Fruit fly (Drosophila melanogaster) whole organism, embryonic: ENCODE results near the gene ZnT86D.
A peak's percentile ranks its signal among the peaks of the same experiment; 100 is the strongest.

Experiments used
- Asciz ChIP-seq: fragments of 200-800 bp; sonication (Bioruptor generic); optimal IDR thresholded peaks from 2 replicates; lab custom pipeline; 2017; ENCODE audit warnings: missing biosample characterization, mild to moderate bottlenecking, missing genetic modification characterization, missing genetic modification reagents
- BtbVII ChIP-seq: fragments of 200-800 bp; sonication (Bioruptor generic); optimal IDR thresholded peaks from 3 replicates; lab custom pipeline; 2017; ENCODE audit warnings: missing biosample characterization, mild to moderate bottlenecking, missing genetic modification characterization
- CG10267 ChIP-seq: fragments of 200-800 bp; sonication (Bioruptor generic); optimal IDR thresholded peaks from 2 replicates; lab custom pipeline; 2018; ENCODE audit warnings: missing biosample characterization, mild to moderate bottlenecking, missing genetic modification characterization, moderate library complexity
- CG10462 ChIP-seq: fragments of 200-800 bp; sonication (Bioruptor generic); optimal IDR thresholded peaks from 2 replicates; lab custom pipeline; 2016; ENCODE audit warnings: missing biosample characterization, missing genetic modification characterization
- CG10565 ChIP-seq: fragments of 200-800 bp; sonication (Bioruptor generic); optimal IDR thresholded peaks from 3 replicates; lab custom pipeline; 2016; ENCODE audit warnings: missing biosample characterization, mild to moderate bottlenecking, missing genetic modification characterization
- CG12071 ChIP-seq: fragments of 200-800 bp; sonication (Bioruptor generic); optimal IDR thresholded peaks from 3 replicates; lab custom pipeline; 2018; ENCODE audit warnings: missing biosample characterization, mild to moderate bottlenecking, missing genetic modification characterization
- CG1233 ChIP-seq: fragments of 200-800 bp; sonication (Bioruptor generic); optimal IDR thresholded peaks from 4 replicates; lab custom pipeline; 2018; ENCODE audit warnings: missing biosample characterization, mild to moderate bottlenecking, missing genetic modification characterization
- CG12769 ChIP-seq: fragments of 200-800 bp; sonication (Bioruptor generic); optimal IDR thresholded peaks from 2 replicates; lab custom pipeline; 2019; ENCODE audit warnings: missing biosample characterization, mild to moderate bottlenecking, missing genetic modification characterization, moderate library complexity
- CG13296 ChIP-seq: fragments of 200-800 bp; sonication (Bioruptor generic); optimal IDR thresholded peaks from 3 replicates; lab custom pipeline; 2018; ENCODE audit warnings: missing biosample characterization, mild to moderate bottlenecking, missing genetic modification characterization
- CG14014 ChIP-seq: fragments of 200-800 bp; sonication (Bioruptor generic); IDR thresholded peaks from 2 replicates; pipeline ENCODE4 v1.3.6; 2022; ENCODE audit warnings: missing biosample characterization, missing genetic modification characterization
- CG15601 ChIP-seq: fragments of 200-800 bp; sonication (Bioruptor generic); optimal IDR thresholded peaks from 3 replicates; lab custom pipeline; 2019; ENCODE audit warnings: missing biosample characterization, mild to moderate bottlenecking, missing genetic modification characterization, moderate library complexity
- CG17829 ChIP-seq: fragments of 200-800 bp; optimal IDR thresholded peaks from 2 replicates; lab custom pipeline; 2019; ENCODE audit warnings: missing biosample characterization, mild to moderate bottlenecking, missing genetic modification characterization, moderate library complexity
- CG18599 ChIP-seq: fragments of 200-800 bp; sonication (Bioruptor generic); optimal IDR thresholded peaks from 3 replicates; lab custom pipeline; 2017; ENCODE audit warnings: missing biosample characterization, missing genetic modification characterization, mild to moderate bottlenecking, moderate library complexity, missing genetic modification reagents
- CG18764 ChIP-seq: fragments of 200-800 bp; sonication (Bioruptor generic); optimal IDR thresholded peaks from 3 replicates; lab custom pipeline; 2016; ENCODE audit warnings: missing biosample characterization, missing genetic modification characterization
- CG2116 ChIP-seq: fragments of 200-800 bp; sonication (Bioruptor generic); optimal IDR thresholded peaks from 3 replicates; lab custom pipeline; 2018; ENCODE audit warnings: missing biosample characterization, mild to moderate bottlenecking, missing genetic modification characterization
- CG2712 ChIP-seq: fragments of 200-800 bp; optimal IDR thresholded peaks from 3 replicates; lab custom pipeline; 2019; ENCODE audit warnings: missing biosample characterization, mild to moderate bottlenecking, missing genetic modification characterization, moderate library complexity
- CG30020 ChIP-seq: fragments of 200-800 bp; optimal IDR thresholded peaks from 2 replicates; lab custom pipeline; 2019; ENCODE audit warnings: missing biosample characterization, mild to moderate bottlenecking, missing genetic modification characterization, moderate library complexity
- CG3281 ChIP-seq: fragments of 200-800 bp; sonication (Bioruptor generic); optimal IDR thresholded peaks from 3 replicates; lab custom pipeline; 2017; ENCODE audit warnings: missing biosample characterization, mild to moderate bottlenecking, missing genetic modification characterization
- CG6813 ChIP-seq: fragments of 200-800 bp; sonication (Bioruptor generic); optimal IDR thresholded peaks from 2 replicates; lab custom pipeline; 2017; ENCODE audit warnings: missing biosample characterization, missing genetic modification characterization, mild to moderate bottlenecking, moderate library complexity, missing genetic modification reagents
- CG6854 ChIP-seq: fragments of 200-800 bp; sonication (Bioruptor generic); optimal IDR thresholded peaks from 3 replicates; lab custom pipeline; 2017; ENCODE audit warnings: missing biosample characterization, mild to moderate bottlenecking, missing genetic modification characterization
- CG9437 ChIP-seq: fragments of 200-800 bp; sonication (Bioruptor generic); optimal IDR thresholded peaks from 2 replicates; lab custom pipeline; 2018; ENCODE audit warnings: missing biosample characterization, mild to moderate bottlenecking, missing genetic modification characterization
- CG9727 ChIP-seq: fragments of 200-800 bp; sonication (Bioruptor generic); optimal IDR thresholded peaks from 3 replicates; lab custom pipeline; 2017; ENCODE audit warnings: missing biosample characterization, mild to moderate bottlenecking, missing genetic modification characterization
- CoRest ChIP-seq: fragments of 200-800 bp; sonication (Bioruptor generic); optimal IDR thresholded peaks from 3 replicates; lab custom pipeline; 2018; ENCODE audit warnings: missing biosample characterization, mild to moderate bottlenecking, missing genetic modification characterization, moderate library complexity
- Dbx ChIP-seq: fragments of 200-800 bp; sonication (Bioruptor generic); IDR thresholded peaks from 3 replicates; pipeline ENCODE4 v1.3.6; 2022; ENCODE audit warnings: missing biosample characterization, missing genetic modification characterization
- Drgx ChIP-seq: fragments of 200-800 bp; sonication (Bioruptor generic); IDR thresholded peaks from 2 replicates; pipeline ENCODE4 v1.3.6; 2022; ENCODE audit warnings: missing biosample characterization, missing genetic modification characterization
- Hmx ChIP-seq: fragments of 200-800 bp; sonication (Bioruptor generic); optimal IDR thresholded peaks from 2 replicates; lab custom pipeline; 2016; ENCODE audit warnings: missing biosample characterization, missing genetic modification characterization
- Hr39 ChIP-seq: fragments of >200 bp; optimal IDR thresholded peaks from 2 replicates; lab custom pipeline; 2017
- Lhr ChIP-seq: fragments of 200-800 bp; sonication (Bioruptor generic); optimal IDR thresholded peaks from 3 replicates; lab custom pipeline; 2017; ENCODE audit warnings: mild to moderate bottlenecking, missing biosample characterization, missing genetic modification reagents, missing genetic modification characterization
- MTF-1 ChIP-seq: fragments of 200-800 bp; sonication (Bioruptor generic); optimal IDR thresholded peaks from 2 replicates; lab custom pipeline; 2018; ENCODE audit warnings: missing biosample characterization, mild to moderate bottlenecking, missing genetic modification characterization, borderline replicate concordance
- Meics ChIP-seq: fragments of 200-800 bp; sonication (Bioruptor generic); optimal IDR thresholded peaks from 2 replicates; lab custom pipeline; 2017; ENCODE audit warnings: missing biosample characterization, mild to moderate bottlenecking, missing genetic modification characterization
- Sox102F ChIP-seq: fragments of 200-800 bp; sonication (Bioruptor generic); optimal IDR thresholded peaks from 2 replicates; lab custom pipeline; 2018; ENCODE audit warnings: missing biosample characterization, mild to moderate bottlenecking, missing genetic modification characterization, moderate library complexity
- Usf ChIP-seq: fragments of 200-800 bp; sonication (Bioruptor generic); optimal IDR thresholded peaks from 2 replicates; lab custom pipeline; 2017; ENCODE audit warnings: missing genotype, missing biosample characterization, missing genetic modification characterization
- Vsx1 ChIP-seq: fragments of 200-800 bp; sonication (Bioruptor generic); optimal IDR thresholded peaks from 2 replicates; lab custom pipeline; 2017; ENCODE audit warnings: missing biosample characterization, mild to moderate bottlenecking, missing genetic modification characterization, missing genetic modification reagents
- al ChIP-seq: fragments of 200-800 bp; sonication (Bioruptor generic); IDR thresholded peaks from 2 replicates; pipeline ENCODE4 v1.3.6; 2022; ENCODE audit warnings: missing biosample characterization, missing genetic modification characterization
- ci ChIP-seq: fragments of 200-800 bp; sonication (Bioruptor generic); IDR thresholded peaks from 3 replicates; pipeline ENCODE4 v1.3.6; 2022; ENCODE audit warnings: missing biosample characterization, missing genetic modification characterization
- crol ChIP-seq: fragments of 200-800 bp; sonication (Bioruptor generic); IDR thresholded peaks from 2 replicates; pipeline ENCODE4 v1.3.6; 2022; ENCODE audit warnings: missing biosample characterization, missing genetic modification characterization
- dimm ChIP-seq: fragments of 200-800 bp; sonication (Bioruptor generic); IDR thresholded peaks from 2 replicates; pipeline ENCODE4 v1.3.6; 2022; ENCODE audit warnings: missing biosample characterization, missing genetic modification characterization
- ems ChIP-seq: fragments of 200-800 bp; sonication (Bioruptor generic); optimal IDR thresholded peaks from 3 replicates; lab custom pipeline; 2016; ENCODE audit warnings: missing biosample characterization, missing genetic modification characterization
- gcm ChIP-seq: fragments of 200-800 bp; sonication (Bioruptor generic); optimal IDR thresholded peaks from 2 replicates; lab custom pipeline; 2019; ENCODE audit warnings: missing biosample characterization, mild to moderate bottlenecking, missing genetic modification characterization, moderate library complexity
- gem ChIP-seq: fragments of 200-800 bp; sonication (Bioruptor generic); optimal IDR thresholded peaks from 2 replicates; lab custom pipeline; 2019; ENCODE audit warnings: missing biosample characterization, mild to moderate bottlenecking, missing genetic modification characterization, moderate library complexity
- her ChIP-seq: fragments of 200-800 bp; sonication (Bioruptor generic); optimal IDR thresholded peaks from 2 replicates; lab custom pipeline; 2016; ENCODE audit warnings: missing biosample characterization, missing genetic modification characterization
- inv ChIP-seq: fragments of 200-800 bp; sonication (Bioruptor generic); IDR thresholded peaks from 2 replicates; pipeline ENCODE4 v1.3.6; 2022; ENCODE audit warnings: missing biosample characterization, missing genetic modification characterization; ENCODE audit not compliant: partially characterized antibody
- lab ChIP-seq: fragments of 200-800 bp; sonication (Bioruptor generic); optimal IDR thresholded peaks from 3 replicates; lab custom pipeline; 2017; ENCODE audit warnings: missing biosample characterization, missing genetic modification characterization, mild to moderate bottlenecking, moderate library complexity, missing genetic modification reagents
- mld ChIP-seq: fragments of 200-800 bp; sonication (Bioruptor generic); IDR thresholded peaks from 3 replicates; pipeline ENCODE4 v1.3.6; 2022; ENCODE audit warnings: missing biosample characterization, missing genetic modification characterization; ENCODE audit not compliant: partially characterized antibody
- phol ChIP-seq: fragments of 200-800 bp; sonication (Bioruptor generic); optimal IDR thresholded peaks from 3 replicates; lab custom pipeline; 2018; ENCODE audit warnings: missing biosample characterization, mild to moderate bottlenecking, missing genetic modification characterization, moderate library complexity
- pros ChIP-seq: fragments of 200-800 bp; sonication (Bioruptor generic); optimal IDR thresholded peaks from 3 replicates; lab custom pipeline; 2019; ENCODE audit warnings: missing biosample characterization, mild to moderate bottlenecking, missing genetic modification characterization, moderate library complexity
- sisA ChIP-seq: fragments of 200-800 bp; sonication (Bioruptor generic); IDR thresholded peaks from 2 replicates; pipeline ENCODE4 v1.3.6; 2022; ENCODE audit warnings: missing biosample characterization, missing genetic modification characterization
- ssp ChIP-seq: fragments of 200-800 bp; sonication (Bioruptor generic); IDR thresholded peaks from 2 replicates; pipeline ENCODE4 v1.3.6; 2022; ENCODE audit warnings: missing biosample characterization, missing genetic modification characterization
- unpg ChIP-seq: fragments of 200-800 bp; sonication (Bioruptor generic); optimal IDR thresholded peaks from 3 replicates; lab custom pipeline; 2018; ENCODE audit warnings: missing biosample characterization, mild to moderate bottlenecking, missing genetic modification characterization, moderate library complexity
- zen ChIP-seq: fragments of 200-800 bp; sonication (Bioruptor generic); optimal IDR thresholded peaks from 3 replicates; lab custom pipeline; 2018; ENCODE audit warnings: missing biosample characterization, mild to moderate bottlenecking, missing genetic modification characterization, moderate library complexity
- zfh1 ChIP-seq: fragments of 200-800 bp; sonication (Bioruptor generic); IDR thresholded peaks from 3 replicates; pipeline ENCODE4 v1.3.6; 2022; ENCODE audit warnings: missing biosample characterization, missing genetic modification characterization

The ZnT86D gene

DNA sequence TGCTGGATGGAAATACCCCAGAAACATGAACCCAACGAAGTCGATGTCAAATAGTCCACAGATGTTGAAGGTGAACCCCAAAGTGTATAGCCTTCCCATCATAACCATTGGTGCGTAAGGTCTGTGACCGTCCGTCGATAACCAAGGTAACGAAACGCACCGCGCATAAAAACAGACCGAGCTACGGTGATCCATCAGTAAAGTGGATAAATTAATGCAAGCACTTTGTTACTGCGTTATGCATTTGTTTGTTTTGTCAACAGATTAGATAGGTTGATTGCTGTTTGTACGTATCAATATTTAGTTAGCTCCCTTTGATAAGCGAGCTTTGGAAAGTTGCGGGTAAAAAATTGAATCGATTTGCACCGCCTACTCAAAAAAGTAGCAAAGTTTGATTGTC is 36.0 kb downstream of the ZnT86D start (continued):
- TF ChIP-seq Hmx, result no peak
- TF ChIP-seq inv (GFP tag; lab: Robert Waterston, UW), result no peak
- TF ChIP-seq her (GFP tag; lab: Kevin White, UChicago), result no peak
- TF ChIP-seq sisA, result no peak
- TF ChIP-seq gem (tag; lab: Kevin White, UChicago), result peak; percentile 20
- TF ChIP-seq CG12769, result peak; percentile 12
- peak; percentile 40 for TF ChIP-seq BtbVII (GFP tag; lab: Kevin White, UChicago)
- TF ChIP-seq Dbx, result no peak
- peak; percentile 90 for TF ChIP-seq Meics (GFP tag; lab: Kevin White, UChicago)
- no peak for TF ChIP-seq al (GFP tag; lab: Robert Waterston, UW)
- TF ChIP-seq lab (GFP tag; lab: Kevin White, UChicago), result peak; percentile 72
- peak; percentile 26 for TF ChIP-seq unpg (GFP tag; lab: Kevin White, UChicago)
- no peak for TF ChIP-seq MTF-1 (GFP tag; lab: Kevin White, UChicago)
- no peak for TF ChIP-seq ems (GFP tag; lab: Kevin White, UChicago)
- no peak for TF ChIP-seq Drgx (GFP tag; lab: Robert Waterston, UW)
- TF ChIP-seq Sox102F (GFP tag; lab: Kevin White, UChicago), result peak; percentile 5
- no peak for TF ChIP-seq CG30020
- no peak for TF ChIP-seq CG2116
- peak; percentile 22 for TF ChIP-seq CG18599 (GFP tag; lab: Kevin White, UChicago)
- no peak for TF ChIP-seq CoRest (tag; lab: Kevin White, UChicago)
- no peak for TF ChIP-seq CG6854 (GFP tag; lab: Kevin White, UChicago)
- TF ChIP-seq CG18764 (GFP tag; lab: Kevin White, UChicago), result no peak
- TF ChIP-seq CG9437, result no peak
- no peak for TF ChIP-seq CG10565 (GFP tag; lab: Kevin White, UChicago)
- TF ChIP-seq CG17829 (tag; lab: Kevin White, UChicago), result no peak
- TF ChIP-seq phol (tag; lab: Kevin White, UChicago), result no peak
- TF ChIP-seq CG13296 (GFP tag; lab: Kevin White, UChicago), result peak; percentile 15
- TF ChIP-seq Lhr (GFP tag; lab: Kevin White, UChicago), result no peak
- no peak for TF ChIP-seq zen (tag; lab: Kevin White, UChicago)
- TF ChIP-seq crol, result no peak
- TF ChIP-seq CG3281, result peak; percentile 1
- TF ChIP-seq CG14014, result no peak
- TF ChIP-seq CG9727 (GFP tag; lab: Kevin White, UChicago), result no peak
- no peak for TF ChIP-seq Vsx1 (GFP tag; lab: Kevin White, UChicago)
- TF ChIP-seq pros (GFP tag; lab: Kevin White, UChicago), result no peak
- TF ChIP-seq CG12071 (GFP tag; lab: Kevin White, UChicago), result peak; percentile 40
- TF ChIP-seq CG10267, result no peak
- TF ChIP-seq CG10462 (GFP tag; lab: Kevin White, UChicago), result no peak
- no peak for TF ChIP-seq ssp (GFP tag; lab: Robert Waterston, UW)
- TF ChIP-seq CG6813 (GFP tag; lab: Kevin White, UChicago), result peak; percentile 23
- 0 out of 3 replicates have a peak, but pooled peaks have one; percentile 14 for TF ChIP-seq ci (GFP tag; lab: Robert Waterston, UW)
- peak; percentile 38 for TF ChIP-seq Asciz (GFP tag; lab: Kevin White, UChicago)
- no peak for TF ChIP-seq Usf (GFP tag; lab: Kevin White, UChicago)
- no peak for TF ChIP-seq dimm (GFP tag; lab: Robert Waterston, UW)
- TF ChIP-seq zfh1 (GFP tag; lab: Robert Waterston, UW), result no peak
- no peak for TF ChIP-seq mld
- no peak for TF ChIP-seq CG2712
- TF ChIP-seq CG1233 (GFP tag; lab: Kevin White, UChicago), result peak; percentile 27
- TF ChIP-seq CG15601 (tag; lab: Kevin White, UChicago), result peak; percentile 11
- no peak for TF ChIP-seq Hr39 (lab: Kevin White, UChicago)
- no peak for TF ChIP-seq gcm
